Fruit fly (Drosophila melanogaster): ENCODE results near the gene Amun.

The Amun gene

dm6 chrX:11704929-11705612 is 10.3 kb downstream of the Amun start, which contains the start of gene CG2444:
CG2444 (minus strand) TSS chrX:11705300.
- TF ChIP-seq CG32006 (GFP tag; optimal IDR thresholded peaks at IDR 0.05) (no peak), svp (GFP tag) (peak; percentile 98), Eip78C (GFP tag) (peak; percentile 28), Eip93F (GFP tag; optimal IDR thresholded peaks at IDR 0.05) (peak; percentile 67), esn (GFP tag; optimal IDR thresholded peaks at IDR 0.05) (no peak), fkh (GFP tag; optimal IDR thresholded peaks at IDR 0.05) (no peak), vri (GFP tag; optimal IDR thresholded peaks at IDR 0.05) (peak; percentile 49), fd59A (GFP tag; optimal IDR thresholded peaks at IDR 0.05) (no peak), CG8319 (GFP tag; optimal IDR thresholded peaks at IDR 0.05) (no peak), CG11762 (GFP tag; optimal IDR thresholded peaks at IDR 0.05; ENCODE audit: insufficient read depth) (no peak), Sox102F (GFP tag; optimal IDR thresholded peaks at IDR 0.05) (no peak), CG6854 (GFP tag; optimal IDR thresholded peaks at IDR 0.05) (no peak), eg (GFP tag; IDR thresholded peaks at IDR 0.05) (no peak)

- TF ChIP-seq CG16779 (tag; optimal IDR thresholded peaks at IDR 0.05), result no peak
- no peak for TF ChIP-seq CG11294 (GFP tag; IDR thresholded peaks at IDR 0.05)
- TF ChIP-seq Blimp-1 (GFP tag; optimal IDR thresholded peaks at IDR 0.05), result no peak
- no peak for TF ChIP-seq acj6 (GFP tag; optimal IDR thresholded peaks at IDR 0.05)
- TF ChIP-seq CG1621 (tag; optimal IDR thresholded peaks at IDR 0.05), result no peak
- no peak for TF ChIP-seq Hr39 (GFP tag; optimal IDR thresholded peaks at IDR 0.05)
- TF ChIP-seq CG3919 (GFP tag; optimal IDR thresholded peaks at IDR 0.05), result no peak
- TF ChIP-seq CG6792 (GFP tag; optimal IDR thresholded peaks at IDR 0.05), result no peak
- no peak for TF ChIP-seq Met (GFP tag; optimal IDR thresholded peaks at IDR 0.05)
- no peak for TF ChIP-seq CG11762 (GFP tag; optimal IDR thresholded peaks at IDR 0.05; ENCODE audit: insufficient read depth)
- no peak for TF ChIP-seq Ets96B (tag; optimal IDR thresholded peaks at IDR 0.05)
- no peak for TF ChIP-seq Hr4 (GFP tag; optimal IDR thresholded peaks at IDR 0.05)
- no peak for TF ChIP-seq CG6854 (GFP tag; optimal IDR thresholded peaks at IDR 0.05)
- TF ChIP-seq Sox14 (GFP tag; optimal IDR thresholded peaks at IDR 0.05), result no peak
- no peak for TF ChIP-seq fd59A (GFP tag; optimal IDR thresholded peaks at IDR 0.05)
- no peak for TF ChIP-seq Ets21C (GFP tag; optimal IDR thresholded peaks at IDR 0.05)
- no peak for TF ChIP-seq esn (GFP tag; optimal IDR thresholded peaks at IDR 0.05)
- TF ChIP-seq Eip93F (GFP tag; optimal IDR thresholded peaks at IDR 0.05), result no peak
- TF ChIP-seq CG7368 (GFP tag; optimal IDR thresholded peaks at IDR 0.05), result no peak
These were observed 14.6 kb downstream of the Amun start for dm6 chrX:11700765-11701164.

DNA sequence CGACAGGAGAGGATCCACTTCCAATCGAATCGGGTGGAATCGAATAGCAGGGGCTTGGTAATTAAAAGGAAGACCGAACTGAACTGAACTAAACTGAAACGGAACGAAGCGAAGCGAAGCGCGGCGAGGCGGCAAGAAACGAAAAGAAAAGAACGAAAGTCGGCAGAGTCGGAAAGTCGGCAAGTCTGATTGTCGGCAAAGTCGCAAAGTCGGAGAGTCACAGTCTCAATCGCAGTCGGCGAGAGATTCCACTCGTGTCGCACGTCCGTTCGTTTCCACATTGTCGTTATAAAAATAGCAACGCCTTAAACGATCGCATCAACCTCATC is 19.5 kb downstream of the Amun start:
- peak; percentile 39; the same call in 1 of the 3 replicates for TF ChIP-seq CG6163 (GFP tag; IDR thresholded peaks at IDR 0.05)
- no peak for TF ChIP-seq Met (GFP tag; optimal IDR thresholded peaks at IDR 0.05)
- no peak for TF ChIP-seq CG7368 (GFP tag; optimal IDR thresholded peaks at IDR 0.05)
- TF ChIP-seq Sox15 (GFP tag; optimal IDR thresholded peaks at IDR 0.05), result no peak
- peak; percentile 58 for TF ChIP-seq svp (GFP tag)
- TF ChIP-seq pdm3 (GFP tag; optimal IDR thresholded peaks at IDR 0.05), result no peak

dm6 chrX:11694959-11695882 is 20.1 kb downstream of the Amun start, which contains the start of gene PhKgamma:
PhKgamma (plus strand) TSS chrX:11695137.
- TF ChIP-seq Sox102F (GFP tag; optimal IDR thresholded peaks at IDR 0.05), result peak; percentile 3
- TF ChIP-seq fd85E (GFP tag; optimal IDR thresholded peaks at IDR 0.05), result no peak
- TF ChIP-seq spab (GFP tag; optimal IDR thresholded peaks at IDR 0.05), result peak; percentile 21
- peak; percentile 31 for TF ChIP-seq esn (GFP tag; optimal IDR thresholded peaks at IDR 0.05)
- TF ChIP-seq Hr38 (GFP tag; optimal IDR thresholded peaks at IDR 0.05), result no peak
- peak; percentile 15 for TF ChIP-seq topi (GFP tag; optimal IDR thresholded peaks at IDR 0.05)
- 0 out of 2 replicates have a peak, but pooled peaks have one; percentile 19 for TF ChIP-seq Gug (GFP tag; IDR thresholded peaks at IDR 0.05)
- no peak for TF ChIP-seq Met (GFP tag; optimal IDR thresholded peaks at IDR 0.05)
- TF ChIP-seq CG31627 (GFP tag; optimal IDR thresholded peaks at IDR 0.05), result no peak
- peak; percentile 29 for TF ChIP-seq fd59A (GFP tag; optimal IDR thresholded peaks at IDR 0.05)
- TF ChIP-seq CG10631 (GFP tag; optimal IDR thresholded peaks at IDR 0.05), result no peak
- TF ChIP-seq CG1621 (tag; optimal IDR thresholded peaks at IDR 0.05), result peak; percentile 8
- TF ChIP-seq Hr39 (GFP tag; optimal IDR thresholded peaks at IDR 0.05), result no peak
- TF ChIP-seq CG15336 (GFP tag; IDR thresholded peaks at IDR 0.05), result peak; percentile 63
- TF ChIP-seq CG8119 (GFP tag; IDR thresholded peaks at IDR 0.05), result peak; percentile 54; the same call in 2 of the 3 replicates
- peak; percentile 27 for TF ChIP-seq fkh (GFP tag; optimal IDR thresholded peaks at IDR 0.05)
- peak; percentile 83 for TF ChIP-seq svp (GFP tag)
- peak; percentile 72 for TF ChIP-seq CG6808 (GFP tag; optimal IDR thresholded peaks at IDR 0.05)
- peak; percentile 48 for TF ChIP-seq Lpt (GFP tag; optimal IDR thresholded peaks at IDR 0.05)
- TF ChIP-seq CG34406 (GFP tag; optimal IDR thresholded peaks at IDR 0.05), result no peak
- peak; percentile 10 for TF ChIP-seq Ets21C (GFP tag; optimal IDR thresholded peaks at IDR 0.05)
- peak; percentile 35 for TF ChIP-seq Sox14 (GFP tag; optimal IDR thresholded peaks at IDR 0.05)

All from whole organism, prepupa.